Worm (Caenorhabditis elegans) whole organism, midembryonic: ENCODE results near the gene T21C9.13.

Experiments
- T22C8.4 ChIP-seq: fragments of 200-800 bp; sonication (Bioruptor generic); IDR thresholded peaks from 2 replicates; pipeline ENCODE4 v1.3.6; 2022; ENCODE audit warnings: missing genetic modification characterization, missing compliant biosample characterization
- cog-1 ChIP-seq: sonication (generic microtip); optimal IDR thresholded peaks from 2 replicates; lab custom pipeline; 2016; ENCODE audit warnings: missing genetic modification characterization, missing compliant biosample characterization
- flt-1 ChIP-seq: fragments of 200-800 bp; sonication (Bioruptor generic); IDR thresholded peaks from 2 replicates; pipeline ENCODE4 v1.3.6; 2022; ENCODE audit warnings: missing genetic modification characterization, missing compliant biosample characterization
- med-1 ChIP-seq: sonication (generic microtip); optimal IDR thresholded peaks from 2 replicates; lab custom pipeline; 2017; ENCODE audit warnings: missing genetic modification characterization, mild to moderate bottlenecking, missing compliant biosample characterization, antibody characterized with exemption, missing genetic modification reagents; ENCODE audit not compliant: insufficient read depth
- ref-1 ChIP-seq: fragments of 200-800 bp; sonication (Bioruptor generic); conservative IDR thresholded peaks from 2 replicates; pipeline ENCODE4 v1.3.6; 2022; ENCODE audit warnings: missing genetic modification reagents, missing genetic modification characterization, missing compliant biosample characterization
- ztf-23 ChIP-seq: fragments of 200-800 bp; sonication (Bioruptor generic); IDR thresholded peaks from 2 replicates; pipeline ENCODE4 v1.3.6; 2022; ENCODE audit warnings: missing genetic modification reagents, missing genetic modification characterization, missing compliant biosample characterization
- ztf-29 ChIP-seq: fragments of 200-800 bp; sonication (Bioruptor generic); IDR thresholded peaks from 2 replicates; pipeline ENCODE4 v1.3.6; 2022; ENCODE audit warnings: missing genetic modification reagents, missing genetic modification characterization, missing compliant biosample characterization

DNA sequence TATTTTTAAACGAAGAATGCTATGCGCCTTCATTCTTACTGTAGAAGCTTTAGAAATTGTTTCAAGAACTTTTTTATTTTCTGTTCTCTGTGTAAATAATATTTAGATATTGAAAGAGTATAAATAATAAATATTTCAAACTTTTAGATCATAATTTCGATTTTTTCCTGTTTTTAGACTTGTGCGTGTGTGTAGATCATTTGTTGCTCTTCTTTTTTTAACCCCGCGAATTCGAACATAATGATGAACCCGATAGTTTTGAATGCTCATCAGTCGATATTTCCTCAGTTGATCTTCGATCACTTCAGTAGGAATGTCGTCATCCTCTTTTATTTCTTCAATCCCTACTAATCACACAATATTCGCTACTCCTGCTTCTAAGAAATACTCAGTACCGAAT, at the start of gene T21C9.13:
- TF ChIP-seq med-1 (GFP tag; lab: Kevin White, UChicago) (no peak), ref-1 (GFP tag; lab: Robert Waterston, UW) (no peak), T22C8.4 (GFP tag; lab: Robert Waterston, UW) (no peak), ztf-29 (GFP tag; lab: Robert Waterston, UW) (no peak), flt-1 (GFP tag; lab: Robert Waterston, UW) (no peak), ztf-23 (GFP tag; lab: Robert Waterston, UW) (no peak), cog-1 (tag; lab: Kevin White, UChicago) (no peak)
